Worm (Caenorhabditis elegans): ENCODE results near the gene nhr-180.

nhr-180 gene

ce11 chrV:699051-699450 lies 31.7 kb upstream of the nhr-180 start:
- TF ChIP-seq dmd-4 (tag; optimal IDR thresholded peaks at IDR 0.05; ENCODE audit: borderline replicate concordance) (no peak), elt-2 (tag; optimal IDR thresholded peaks at IDR 0.05) (no peak), madf-2 (tag; optimal IDR thresholded peaks at IDR 0.05) (no peak), gmeb-2 (tag; optimal IDR thresholded peaks at IDR 0.05) (no peak), Y22D7AL.16 (tag; optimal IDR thresholded peaks at IDR 0.05) (no peak), ceh-34 (tag; optimal IDR thresholded peaks at IDR 0.05) (no peak), ztf-16 (tag; optimal IDR thresholded peaks at IDR 0.05) (no peak), fax-1 (tag; optimal IDR thresholded peaks at IDR 0.05) (no peak), K09A11.1 (tag; optimal IDR thresholded peaks at IDR 0.05; ENCODE audit: insufficient read depth) (no peak), ceh-2 (tag; optimal IDR thresholded peaks at IDR 0.05) (no peak), tbx-2 (tag; optimal IDR thresholded peaks at IDR 0.05) (no peak), lim-6 (tag; optimal IDR thresholded peaks at IDR 0.05) (no peak), nfya-1 (tag; optimal IDR thresholded peaks at IDR 0.05) (no peak)

ce11 chrV:695914-696313 lies 28.6 kb upstream of the nhr-180 start, which contains the start of gene srj-52:
Gene srj-52, minus strand, starts transcription at chrV:696014.
- TF ChIP-seq ceh-2 (tag; optimal IDR thresholded peaks at IDR 0.05) (no peak), sox-2 (GFP tag; IDR thresholded peaks at IDR 0.05) (no peak), zip-5 (tag; optimal IDR thresholded peaks at IDR 0.05) (no peak), ceh-9 (tag; optimal IDR thresholded peaks at IDR 0.05) (no peak), ahr-1 (tag; optimal IDR thresholded peaks at IDR 0.05) (no peak), hlh-8 (tag; optimal IDR thresholded peaks at IDR 0.05) (no peak), pqm-1 (tag; optimal IDR thresholded peaks at IDR 0.05) (no peak), lin-11 (tag; optimal IDR thresholded peaks at IDR 0.05) (no peak), rnt-1 (tag; optimal IDR thresholded peaks at IDR 0.05) (no peak), odd-2 (tag; optimal IDR thresholded peaks at IDR 0.05) (no peak), sdc-2 (tag; optimal IDR thresholded peaks at IDR 0.05) (no peak), che-1 (tag; optimal IDR thresholded peaks at IDR 0.05) (no peak), C38D4.7 (GFP tag; optimal IDR thresholded peaks at IDR 0.05) (no peak), nhr-232 (tag; optimal IDR thresholded peaks at IDR 0.05) (no peak), ceh-18 (tag; optimal IDR thresholded peaks at IDR 0.05) (no peak), ztf-16 (tag; optimal IDR thresholded peaks at IDR 0.05) (no peak), dmd-4 (tag; optimal IDR thresholded peaks at IDR 0.05; ENCODE audit: borderline replicate concordance) (no peak), ceh-24 (tag; optimal IDR thresholded peaks at IDR 0.05) (no peak), K09A11.1 (tag; optimal IDR thresholded peaks at IDR 0.05; ENCODE audit: insufficient read depth) (no peak), npax-4 (tag; optimal IDR thresholded peaks at IDR 0.05) (no peak)

- TF ChIP-seq ceh-18 (tag; optimal IDR thresholded peaks at IDR 0.05) = no peak
- TF ChIP-seq odd-2 (tag; optimal IDR thresholded peaks at IDR 0.05) = no peak
- TF ChIP-seq ceh-45 (GFP tag; IDR thresholded peaks at IDR 0.05) = no peak
- no peak for TF ChIP-seq mec-3 (tag; optimal IDR thresholded peaks at IDR 0.05; ENCODE audit: borderline replicate concordance)
- no peak for TF ChIP-seq fax-1 (tag; optimal IDR thresholded peaks at IDR 0.05)
- TF ChIP-seq unc-55 (GFP tag; optimal IDR thresholded peaks at IDR 0.05) = no peak
Measured at ce11 chrV:694625-695024, 27.3 kb upstream of the nhr-180 start, which contains the start of gene srj-53. Gene srj-53, minus strand, starts transcription at chrV:694725.

- TF ChIP-seq ceh-45 (GFP tag; IDR thresholded peaks at IDR 0.05) = no peak
- no peak for TF ChIP-seq K02D7.2 (tag; optimal IDR thresholded peaks at IDR 0.05)
- no peak for TF ChIP-seq ceh-31 (tag; optimal IDR thresholded peaks at IDR 0.05)
- no peak for TF ChIP-seq sox-2 (GFP tag; IDR thresholded peaks at IDR 0.05)
- no peak for TF ChIP-seq pha-2 (tag; optimal IDR thresholded peaks at IDR 0.05)
- no peak for TF ChIP-seq pax-1 (tag; optimal IDR thresholded peaks at IDR 0.05)
- TF ChIP-seq ceh-48 (tag; optimal IDR thresholded peaks at IDR 0.05) = no peak
- no peak for TF ChIP-seq hlh-13 (GFP tag; optimal IDR thresholded peaks at IDR 0.05)
- TF ChIP-seq ref-2 (tag; optimal IDR thresholded peaks at IDR 0.05) = no peak
- TF ChIP-seq elt-2 (tag; optimal IDR thresholded peaks at IDR 0.05) = no peak
- TF ChIP-seq unc-42 (tag; optimal IDR thresholded peaks at IDR 0.05) = no peak
- no peak for TF ChIP-seq sdc-2 (tag; optimal IDR thresholded peaks at IDR 0.05)
- TF ChIP-seq ttx-3 (tag; optimal IDR thresholded peaks at IDR 0.05) = no peak
- no peak for TF ChIP-seq tbx-7 (tag; optimal IDR thresholded peaks at IDR 0.05)
- no peak for TF ChIP-seq ztf-16 (tag; optimal IDR thresholded peaks at IDR 0.05)
- no peak for TF ChIP-seq dmd-4 (tag; optimal IDR thresholded peaks at IDR 0.05; ENCODE audit: borderline replicate concordance)
- no peak for TF ChIP-seq pat-9 (tag; optimal IDR thresholded peaks at IDR 0.05)
- TF ChIP-seq mec-3 (tag; optimal IDR thresholded peaks at IDR 0.05; ENCODE audit: borderline replicate concordance) = no peak
- TF ChIP-seq fkh-6 (tag; optimal IDR thresholded peaks at IDR 0.05) = no peak
Measured at ce11 chrV:692720-693422, 25.6 kb upstream of the nhr-180 start, which contains the start of gene srx-4. Gene srx-4, minus strand, starts transcription at chrV:692770.

All from whole organism, late embryonic.